Worm (Caenorhabditis elegans): ENCODE data around the gene F57A10.2.

ce11 chrV:15793270-15793669 is 26.9 kb downstream of the F57A10.2 start, which contains the start of gene T26E4.7:
- TF ChIP-seq lin-39 (tag; optimal IDR thresholded peaks at IDR 0.05) = no peak
- no peak for TF ChIP-seq nhr-23 (tag; optimal IDR thresholded peaks at IDR 0.05)
- TF ChIP-seq ZK546.5 (tag; optimal IDR thresholded peaks at IDR 0.05) = no peak
- no peak for TF ChIP-seq ama-1 (optimal IDR thresholded peaks at IDR 0.05)
- TF ChIP-seq nhr-237 (tag; optimal IDR thresholded peaks at IDR 0.05) = no peak
- no peak for TF ChIP-seq ztf-11 (tag; optimal IDR thresholded peaks at IDR 0.05)
- no peak for TF ChIP-seq ceh-82 (tag; optimal IDR thresholded peaks at IDR 0.05)
- no peak for TF ChIP-seq lsy-2 (tag; optimal IDR thresholded peaks at IDR 0.05)
